Worm (Caenorhabditis elegans) whole organism, L4 larva: ENCODE results near the gene tsp-16.

ENCODE experiments used
- F37D6.2 ChIP-seq: sonication (generic microtip); optimal IDR thresholded peaks from 2 replicates; lab custom pipeline; 2016; ENCODE audit warnings: mild to moderate bottlenecking, missing genetic modification characterization, missing compliant biosample characterization
- T26A8.4 ChIP-seq: fragments of 200-800 bp; sonication (Bioruptor generic); IDR thresholded peaks from 2 replicates; pipeline ENCODE4 v1.3.6; 2022; ENCODE audit warnings: missing genetic modification characterization, missing compliant biosample characterization
- Y48G9A.11 ChIP-seq: fragments of 200-800 bp; sonication (Bioruptor generic); IDR thresholded peaks from 2 replicates; pipeline ENCODE4 v1.3.6; 2022; ENCODE audit warnings: missing genetic modification reagents, missing genetic modification characterization, missing compliant biosample characterization
- ZK337.2 ChIP-seq: fragments of 200-800 bp; sonication (Bioruptor generic); IDR thresholded peaks from 2 replicates; pipeline ENCODE4 v1.3.6; 2022; ENCODE audit warnings: missing genetic modification reagents, missing genetic modification characterization, missing compliant biosample characterization
- ZK546.5 ChIP-seq, 2 experiments: sonication (generic microtip); optimal IDR thresholded peaks; 2 replicates each; lab custom pipeline; 2017; ENCODE audit warnings: missing biosample characterization in 2 of 2, missing genetic modification characterization in 2 of 2
- aha-1 ChIP-seq: fragments of 150-350 bp; peaks from one replicate; lab custom pipeline; 2014; ENCODE audit warnings: missing biosample characterization, missing genetic modification characterization
- aly-2 ChIP-seq: sonication (generic microtip); optimal IDR thresholded peaks from 2 replicates; lab custom pipeline; 2018; ENCODE audit warnings: missing biosample characterization, missing genetic modification characterization
- ama-1 ChIP-seq: fragments of 150-350 bp; optimal IDR thresholded peaks from 2 replicates; lab custom pipeline; 2014; ENCODE audit warnings: inconsistent platforms, mixed read lengths
- ceh-20 ChIP-seq: fragments of 200-800 bp; sonication (Bioruptor generic); IDR thresholded peaks from 2 replicates; pipeline ENCODE4 v1.3.6; 2022; ENCODE audit warnings: missing genetic modification reagents, missing genetic modification characterization, missing compliant biosample characterization
- ceh-44 ChIP-seq: fragments of 200-800 bp; sonication (Bioruptor generic); IDR thresholded peaks from 2 replicates; pipeline ENCODE4 v1.3.6; 2022; ENCODE audit warnings: missing genetic modification reagents, missing genetic modification characterization, missing compliant biosample characterization
- daf-16 ChIP-seq, 3 experiments: sonication (generic microtip); optimal IDR thresholded peaks; 2 replicates each; lab custom pipeline; 2016 to 2017; ENCODE audit warnings: missing genetic modification characterization in 3 of 3, missing genetic modification reagents in 3 of 3, mild to moderate bottlenecking in 2 of 3, missing compliant biosample characterization in 2 of 3, missing biosample characterization in 1 of 3, moderate library complexity in 1 of 3
- daf-19 ChIP-seq: fragments of 200-800 bp; sonication (Bioruptor generic); conservative IDR thresholded peaks from 2 replicates; pipeline ENCODE4 v1.3.6; 2022; ENCODE audit warnings: missing genetic modification characterization, missing compliant biosample characterization
- daf-8 ChIP-seq: fragments of 200-800 bp; sonication (Bioruptor generic); IDR thresholded peaks from 2 replicates; pipeline ENCODE4 v1.3.6; 2022; ENCODE audit warnings: missing genetic modification characterization, missing compliant biosample characterization
- dmd-9 ChIP-seq: fragments of 200-800 bp; sonication (Bioruptor generic); IDR thresholded peaks from 2 replicates; pipeline ENCODE4 v1.3.6; 2022; ENCODE audit warnings: missing genetic modification reagents, missing genetic modification characterization, missing compliant biosample characterization
- egl-27 ChIP-seq: sonication (generic microtip); optimal IDR thresholded peaks from 3 replicates; lab custom pipeline; 2017; ENCODE audit warnings: missing biosample characterization, missing genetic modification reagents, missing genetic modification characterization
- fkh-10 ChIP-seq: fragments of 150-350 bp; optimal IDR thresholded peaks from 2 replicates; lab custom pipeline; 2014; ENCODE audit warnings: missing biosample characterization, missing genetic modification reagents, missing genetic modification characterization
- hmg-1.1 ChIP-seq: fragments of 200-800 bp; sonication (Bioruptor generic); IDR thresholded peaks from 2 replicates; pipeline ENCODE4 v1.3.6; 2022; ENCODE audit warnings: missing genetic modification reagents, missing genetic modification characterization, missing compliant biosample characterization
- jun-1 ChIP-seq: fragments of 150-350 bp; optimal IDR thresholded peaks from 2 replicates; lab custom pipeline; 2014; ENCODE audit warnings: missing biosample characterization, missing genetic modification reagents, missing genetic modification characterization
- lin-1 ChIP-seq: fragments of 200-800 bp; sonication (Bioruptor generic); IDR thresholded peaks from 2 replicates; pipeline ENCODE4 v1.3.6; 2022; ENCODE audit warnings: missing genetic modification reagents, missing genetic modification characterization, missing compliant biosample characterization
- lin-29 ChIP-seq: fragments of 200-800 bp; sonication (Bioruptor generic); IDR thresholded peaks from 2 replicates; pipeline ENCODE4 v1.3.6; 2022; ENCODE audit warnings: missing genetic modification reagents, missing genetic modification characterization, missing compliant biosample characterization
- lir-3 ChIP-seq: sonication (generic microtip); optimal IDR thresholded peaks from 2 replicates; lab custom pipeline; 2016; ENCODE audit warnings: mild to moderate bottlenecking, missing genetic modification characterization, missing compliant biosample characterization
- madf-9 ChIP-seq: fragments of 200-800 bp; sonication (Bioruptor generic); conservative IDR thresholded peaks from 2 replicates; pipeline ENCODE4 v1.3.6; 2022; ENCODE audit warnings: missing genetic modification reagents, missing genetic modification characterization, missing compliant biosample characterization
- mxl-2 ChIP-seq: fragments of 200-800 bp; sonication (Bioruptor generic); conservative IDR thresholded peaks from 2 replicates; pipeline ENCODE4 v1.3.6; 2022; ENCODE audit warnings: missing genetic modification reagents, missing genetic modification characterization, missing compliant biosample characterization
- mxl-3 ChIP-seq: fragments of 200-800 bp; sonication (Bioruptor generic); optimal IDR thresholded peaks from 2 replicates; lab custom pipeline; 2018; ENCODE audit warnings: mild to moderate bottlenecking, missing genetic modification characterization, missing compliant biosample characterization
- nhr-237 ChIP-seq: sonication (generic microtip); optimal IDR thresholded peaks from 2 replicates; lab custom pipeline; 2017; ENCODE audit warnings: missing biosample characterization, missing genetic modification characterization
- php-3 ChIP-seq: fragments of 200-800 bp; sonication (Bioruptor generic); IDR thresholded peaks from 2 replicates; pipeline ENCODE4 v1.3.6; 2022; ENCODE audit warnings: missing genetic modification reagents, missing genetic modification characterization, missing compliant biosample characterization
- pqm-1 ChIP-seq: sonication (generic microtip); optimal IDR thresholded peaks from 2 replicates; lab custom pipeline; 2017; ENCODE audit warnings: missing biosample characterization, missing genetic modification characterization
- set-16 ChIP-seq: fragments of 200-800 bp; sonication (Bioruptor generic); IDR thresholded peaks from 2 replicates; pipeline ENCODE4 v1.3.6; 2022; ENCODE audit warnings: missing genetic modification reagents, missing genetic modification characterization, missing compliant biosample characterization
- snpc-1.2 ChIP-seq: fragments of 200-800 bp; sonication (Bioruptor generic); IDR thresholded peaks from 2 replicates; pipeline ENCODE4 v1.3.6; 2022; ENCODE audit warnings: missing genetic modification reagents, missing genetic modification characterization, missing compliant biosample characterization
- spr-1 ChIP-seq: sonication (generic microtip); optimal IDR thresholded peaks from 2 replicates; lab custom pipeline; 2016; ENCODE audit warnings: mild to moderate bottlenecking, missing genetic modification characterization, missing compliant biosample characterization
- unc-130 ChIP-seq: sonication (generic microtip); optimal IDR thresholded peaks from 2 replicates; lab custom pipeline; 2016; ENCODE audit warnings: missing genetic modification reagents, missing genetic modification characterization, missing compliant biosample characterization
- unc-39 ChIP-seq: sonication (generic microtip); optimal IDR thresholded peaks from 2 replicates; lab custom pipeline; 2017; ENCODE audit warnings: missing biosample characterization, missing genetic modification characterization
- unc-62 ChIP-seq, 3 experiments: fragments of 150-350 bp in 1 of 3; sonication (generic microtip); optimal IDR thresholded peaks in 2 of 3; peaks in 1 of 3; 1 replicate in 1 of 3; 2 replicates in 2 of 3; lab custom pipeline; 2014 to 2017; ENCODE audit warnings: missing biosample characterization in 3 of 3, missing genetic modification characterization in 3 of 3, missing genetic modification reagents in 3 of 3, missing genotype in 1 of 3
- zip-11 ChIP-seq: fragments of 200-800 bp; sonication (Bioruptor generic); IDR thresholded peaks from 2 replicates; pipeline ENCODE4 v1.3.6; 2022; ENCODE audit warnings: missing genetic modification characterization, missing compliant biosample characterization
- ztf-11 ChIP-seq: fragments of 150-350 bp; optimal IDR thresholded peaks from 2 replicates; lab custom pipeline; 2014; ENCODE audit warnings: missing biosample characterization, missing genetic modification characterization

The tsp-16 gene

DNA sequence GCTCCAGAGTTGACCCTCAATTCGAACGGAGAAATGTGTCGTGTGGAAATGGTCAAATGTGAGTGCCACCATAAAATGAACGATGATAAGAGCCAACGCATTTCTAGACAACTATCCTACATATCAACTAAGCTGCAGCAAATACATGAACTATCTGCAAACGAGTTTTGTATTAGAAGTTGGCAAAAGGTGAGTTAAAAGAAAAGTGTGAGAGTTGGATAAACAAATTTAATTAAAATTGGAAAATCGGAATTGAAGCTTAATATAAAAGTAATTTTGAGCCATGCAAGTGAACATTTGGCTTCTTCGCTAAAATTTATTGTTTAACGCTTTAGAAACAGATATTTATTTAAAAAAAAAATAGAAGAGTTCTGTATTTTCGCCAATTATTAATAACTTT lies 39.5 kb upstream of the tsp-16 start, which contains the start of gene cest-19:
TSS of gene cest-19 (minus strand) at position 101 of the 400 bp plus-strand sequence.
- no peak for TF ChIP-seq F37D6.2
- no peak for TF ChIP-seq ZK546.5 (tag; optimal IDR thresholded peaks at IDR 0.05; lab: Kevin White, UChicago)
- TF ChIP-seq lin-29 (GFP tag; lab: Robert Waterston, UW), result no peak
- TF ChIP-seq aly-2, result no peak
- TF ChIP-seq ceh-20 (GFP tag; lab: Robert Waterston, UW), result no peak
- TF ChIP-seq ama-1 (lab: Kevin White, UChicago), result no peak
- no peak for TF ChIP-seq unc-39 (tag; lab: Kevin White, UChicago)
- TF ChIP-seq pqm-1 (tag; lab: Kevin White, UChicago), result no peak
- TF ChIP-seq daf-19 (GFP tag; lab: Robert Waterston, UW), result no peak
- no peak for TF ChIP-seq daf-8 (GFP tag; lab: Robert Waterston, UW)
- no peak for TF ChIP-seq set-16 (GFP tag; lab: Robert Waterston, UW)
- no peak for TF ChIP-seq spr-1 (tag; lab: Kevin White, UChicago)
- no peak for TF ChIP-seq mxl-2 (GFP tag; lab: Robert Waterston, UW)
- no peak for TF ChIP-seq T26A8.4 (GFP tag; lab: Robert Waterston, UW)
- no peak for TF ChIP-seq dmd-9
- no peak for TF ChIP-seq lir-3 (tag; lab: Kevin White, UChicago)
- TF ChIP-seq zip-11, result no peak
- no peak for TF ChIP-seq hmg-1.1 (GFP tag; lab: Robert Waterston, UW)

DNA sequence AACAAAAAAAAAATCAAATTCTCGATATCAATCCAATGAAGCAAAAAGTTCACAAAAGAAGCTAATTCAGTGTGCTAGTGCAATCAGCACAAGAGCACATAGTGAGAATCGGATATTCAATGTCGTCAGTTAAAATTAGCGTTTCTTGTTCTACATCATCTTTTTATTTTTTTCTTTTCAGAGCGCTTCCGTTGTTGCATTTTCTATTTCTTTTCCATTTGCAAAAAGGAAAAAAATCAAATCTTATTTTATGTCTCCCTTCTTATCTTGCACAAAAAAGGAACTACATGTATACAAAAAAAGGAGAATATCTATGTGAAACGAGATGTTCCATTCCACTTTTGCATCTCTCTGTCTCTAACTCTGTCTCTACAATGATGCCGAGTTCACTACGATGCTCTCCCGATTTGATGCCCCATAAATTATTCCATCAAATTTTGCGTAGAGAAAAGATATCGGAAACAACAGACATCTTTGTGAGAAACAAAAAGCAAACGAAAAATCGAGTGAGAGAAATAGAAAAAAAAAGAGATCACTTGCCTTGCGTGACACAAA lies 37.4 kb upstream of the tsp-16 start:
- TF ChIP-seq ZK337.2 (no peak), jun-1 (tag; lab: Kevin White, UChicago) (no peak), madf-9 (GFP tag; lab: Robert Waterston, UW) (no peak), unc-62 (GFP tag; optimal IDR thresholded peaks at IDR 0.05 in 1 of 2; lab: Kevin White, UChicago) (peak in 1 of 2 experiments; percentile 96), unc-62 (tag; optimal IDR thresholded peaks at IDR 0.05; lab: Kevin White, UChicago) (no peak), lir-3 (tag; lab: Kevin White, UChicago) (no peak), nhr-237 (tag; lab: Kevin White, UChicago) (no peak), aha-1 (tag; lab: Kevin White, UChicago) (peak; percentile 30), fkh-10 (GFP tag; lab: Kevin White, UChicago) (no peak), unc-130 (GFP tag; lab: Kevin White, UChicago) (no peak), ztf-11 (no peak), unc-39 (tag; lab: Kevin White, UChicago) (no peak), mxl-3 (GFP tag; lab: Kevin White, UChicago) (no peak), snpc-1.2 (no peak), egl-27 (tag; lab: Kevin White, UChicago) (no peak), ceh-44 (GFP tag; lab: Robert Waterston, UW) (no peak), Y48G9A.11 (GFP tag; lab: Robert Waterston, UW) (no peak)

DNA sequence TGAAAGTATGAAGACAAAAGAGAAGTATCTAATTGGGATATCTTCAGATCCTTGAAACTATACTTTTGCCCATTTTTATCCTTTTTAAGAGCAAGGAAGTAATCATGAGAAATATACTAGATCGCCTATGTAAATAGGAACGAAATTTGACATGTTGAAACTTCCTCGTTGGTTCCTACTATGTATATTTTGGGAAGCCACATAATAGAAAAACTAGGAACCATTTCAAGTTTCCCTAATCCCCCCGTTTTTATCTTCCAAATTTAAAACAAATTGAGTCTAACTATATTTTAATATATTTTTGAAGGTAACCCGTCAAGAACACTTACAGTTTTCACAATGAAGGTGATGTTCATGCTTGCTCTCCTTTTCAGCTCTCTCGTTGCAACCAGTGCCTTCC lies 32.4 kb upstream of the tsp-16 start, which contains the start of gene flp-26:
TSS of gene flp-26 (plus strand) at position 301 of the 400 bp plus-strand sequence.
- peak in 1 of 2 experiments; percentile 33 for TF ChIP-seq unc-62 (GFP tag; optimal IDR thresholded peaks at IDR 0.05 in 1 of 2; lab: Kevin White, UChicago)
- no peak for TF ChIP-seq unc-62 (tag; optimal IDR thresholded peaks at IDR 0.05; lab: Kevin White, UChicago)
- no peak for TF ChIP-seq php-3 (GFP tag; lab: Robert Waterston, UW)

DNA sequence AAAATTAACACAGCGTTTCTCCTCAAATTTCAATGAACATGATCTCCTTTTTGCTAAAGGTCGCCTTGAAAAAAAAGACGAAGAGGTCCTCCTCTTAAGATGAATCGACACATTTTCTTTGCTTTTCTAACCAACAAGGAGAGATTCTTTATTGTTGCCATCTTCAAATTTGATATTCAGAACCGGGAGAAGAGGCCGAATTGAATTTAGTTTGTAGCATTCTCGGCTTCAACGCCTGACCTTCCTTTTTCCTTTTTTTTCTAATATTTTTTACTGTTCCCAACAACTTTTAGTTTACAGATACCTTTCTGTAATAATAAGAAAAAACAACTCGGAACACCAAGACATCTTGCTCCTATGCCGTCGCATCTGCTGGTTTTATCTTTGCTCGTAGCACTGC lies 23.3 kb upstream of the tsp-16 start, which contains the start of gene cah-5:
TSS of gene cah-5 (plus strand) at position 301 of the 400 bp plus-strand sequence.
- peak; percentile 48 for TF ChIP-seq fkh-10 (GFP tag; lab: Kevin White, UChicago)
- TF ChIP-seq unc-130 (GFP tag; lab: Kevin White, UChicago), result no peak
- no peak for TF ChIP-seq daf-16 (GFP tag; optimal IDR thresholded peaks at IDR 0.05; lab: Kevin White, UChicago)
- no peak for TF ChIP-seq daf-16 (tag; optimal IDR thresholded peaks at IDR 0.05; lab: Kevin White, UChicago)
- no peak for TF ChIP-seq lin-1 (GFP tag; lab: Robert Waterston, UW)
- no peak for TF ChIP-seq jun-1 (tag; lab: Kevin White, UChicago)
